Fruit fly (Drosophila melanogaster): ENCODE measurements around the gene CG13250.
A peak's percentile ranks its signal among the peaks of the same experiment; 100 is the strongest.

DNA sequence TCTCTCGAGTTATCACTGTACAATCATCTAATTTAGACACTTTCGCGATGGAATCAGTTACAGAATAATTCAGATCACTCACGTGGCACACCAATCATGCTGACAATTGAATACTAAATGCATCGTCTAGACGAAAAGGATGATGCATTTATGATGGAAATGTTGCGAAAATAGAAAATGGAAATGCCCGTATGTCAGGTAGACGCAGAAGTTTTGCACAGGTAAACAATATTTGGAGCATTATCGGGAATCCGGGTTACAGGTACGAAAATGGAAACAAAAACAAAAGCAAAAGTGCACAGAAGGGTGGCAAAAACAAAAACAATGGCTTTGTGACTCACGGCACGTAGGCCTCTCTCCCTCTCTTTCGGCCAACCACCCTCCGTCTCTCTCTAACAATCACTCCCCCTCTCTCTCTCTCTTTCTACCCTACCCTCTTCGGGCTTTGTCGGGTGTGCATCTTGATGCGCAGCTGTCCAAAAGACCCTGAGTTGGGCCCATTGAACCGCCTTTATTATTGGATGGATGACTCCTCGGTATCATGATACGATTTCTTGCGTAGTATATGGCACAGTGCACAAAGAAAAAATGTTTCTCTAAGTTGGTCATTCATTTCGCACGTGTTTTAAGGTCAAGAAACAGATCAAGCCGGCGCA is 16.2 kb upstream of the CG13250 start:
- TF ChIP-seq CG9948 (tag; optimal IDR thresholded peaks at IDR 0.05) (no peak), CG8301 (tag; optimal IDR thresholded peaks at IDR 0.05) (no peak), CG17806 (tag; optimal IDR thresholded peaks at IDR 0.05) (no peak), CG8159 (tag; optimal IDR thresholded peaks at IDR 0.05) (no peak), CG15710 (tag; optimal IDR thresholded peaks at IDR 0.05) (no peak), EcR (GFP tag; optimal IDR thresholded peaks at IDR 0.05) (peak; percentile 98), CG34367 (tag; optimal IDR thresholded peaks at IDR 0.05) (no peak), CG12605 (GFP tag; IDR thresholded peaks at IDR 0.05) (no peak), Pif1B (GFP tag; optimal IDR thresholded peaks at IDR 0.05) (no peak), rn (GFP tag; IDR thresholded peaks at IDR 0.05) (no peak), CG13204 (GFP tag; optimal IDR thresholded peaks at IDR 0.05) (no peak), gl (tag; optimal IDR thresholded peaks at IDR 0.05) (no peak), CG10348 (GFP tag; IDR thresholded peaks at IDR 0.05) (no peak), Pif1A (GFP tag; optimal IDR thresholded peaks at IDR 0.05) (no peak)
